Worm (Caenorhabditis elegans) whole organism, midembryonic: ENCODE data around the gene Y39A1A.2.

ENCODE experiments used
- T22C8.4 ChIP-seq: fragments of 200-800 bp; sonication (Bioruptor generic); IDR thresholded peaks from 2 replicates; pipeline ENCODE4 v1.3.6; 2022; ENCODE audit warnings: missing genetic modification characterization, missing compliant biosample characterization
- flt-1 ChIP-seq: fragments of 200-800 bp; sonication (Bioruptor generic); IDR thresholded peaks from 2 replicates; pipeline ENCODE4 v1.3.6; 2022; ENCODE audit warnings: missing genetic modification characterization, missing compliant biosample characterization
- ref-1 ChIP-seq: fragments of 200-800 bp; sonication (Bioruptor generic); conservative IDR thresholded peaks from 2 replicates; pipeline ENCODE4 v1.3.6; 2022; ENCODE audit warnings: missing genetic modification reagents, missing genetic modification characterization, missing compliant biosample characterization
- tab-1 ChIP-seq: fragments of 200-800 bp; sonication (Bioruptor generic); IDR thresholded peaks from 2 replicates; pipeline ENCODE4 v1.3.6; 2022; ENCODE audit warnings: missing genetic modification characterization, missing compliant biosample characterization
- ztf-23 ChIP-seq: fragments of 200-800 bp; sonication (Bioruptor generic); IDR thresholded peaks from 2 replicates; pipeline ENCODE4 v1.3.6; 2022; ENCODE audit warnings: missing genetic modification reagents, missing genetic modification characterization, missing compliant biosample characterization
- ztf-29 ChIP-seq: fragments of 200-800 bp; sonication (Bioruptor generic); IDR thresholded peaks from 2 replicates; pipeline ENCODE4 v1.3.6; 2022; ENCODE audit warnings: missing genetic modification reagents, missing genetic modification characterization, missing compliant biosample characterization

- TF ChIP-seq tab-1: no peak
- no peak for TF ChIP-seq ztf-23 (GFP tag; lab: Robert Waterston, UW)
- no peak for TF ChIP-seq ztf-29 (GFP tag; lab: Robert Waterston, UW)
- no peak for TF ChIP-seq flt-1 (GFP tag; lab: Robert Waterston, UW)
- no peak for TF ChIP-seq ref-1 (GFP tag; lab: Robert Waterston, UW)
- TF ChIP-seq T22C8.4: no peak
These were observed 37.4 kb downstream of the Y39A1A.2 start, which contains the start of gene acdh-11 for ce11 chrIII:10565926-10566325.
